Fruit fly (Drosophila melanogaster): Measurements from ENCODE around the gene teq.

The teq gene

dm6 chr3L:9136976-9137954 is 62.8 kb downstream of the teq start, which contains the start of the genes Use1 and nwk:
Use1 (minus strand) TSS chr3L:9137181.
nwk (plus strand) TSS chr3L:9137860.
- no peak for TF ChIP-seq Sin3A (optimal IDR thresholded peaks at IDR 0.05)
- TF ChIP-seq Myc (optimal IDR thresholded peaks at IDR 0.05) = no peak
- no peak for TF ChIP-seq h (optimal IDR thresholded peaks at IDR 0.05)
- no peak for TF ChIP-seq insv (optimal IDR thresholded peaks at IDR 0.05)
- TF ChIP-seq ttk (optimal IDR thresholded peaks at IDR 0.05) = no peak
- TF ChIP-seq psq (optimal IDR thresholded peaks at IDR 0.05) = no peak

dm6 chr3L:9139553-9139952 is 65.1 kb downstream of the teq start:
- TF ChIP-seq ttk (optimal IDR thresholded peaks at IDR 0.05) (no peak), insv (optimal IDR thresholded peaks at IDR 0.05) (no peak), Sin3A (optimal IDR thresholded peaks at IDR 0.05) (no peak), psq (optimal IDR thresholded peaks at IDR 0.05) (no peak), Myc (optimal IDR thresholded peaks at IDR 0.05) (no peak), h (optimal IDR thresholded peaks at IDR 0.05) (no peak)

Measured in Kc167 (cell line).